Fruit fly (Drosophila melanogaster) whole organism, pupa: ENCODE results near the gene CG14322.
A peak's percentile ranks its signal among the peaks of the same experiment; 100 is the strongest.

Experiments used
- CG10348 ChIP-seq: fragments of 200-800 bp; sonication (Bioruptor generic); IDR thresholded peaks from 2 replicates; pipeline ENCODE4 v1.3.6; 2022; ENCODE audit warnings: missing biosample characterization, missing genetic modification characterization
- CG12605 ChIP-seq: fragments of 200-800 bp; sonication (Bioruptor generic); IDR thresholded peaks from 2 replicates; pipeline ENCODE4 v1.3.6; 2022; ENCODE audit warnings: missing biosample characterization, missing genetic modification characterization
- CG13204 ChIP-seq: fragments of 200-800 bp; sonication (Bioruptor generic); optimal IDR thresholded peaks from 2 replicates; lab custom pipeline; 2018; ENCODE audit warnings: missing biosample characterization, mild to moderate bottlenecking, missing genetic modification characterization, moderate library complexity
- CG14655 ChIP-seq: fragments of 200-800 bp; sonication (Bioruptor generic); optimal IDR thresholded peaks from 3 replicates; lab custom pipeline; 2017; ENCODE audit warnings: mild to moderate bottlenecking, missing biosample characterization, missing genetic modification reagents, missing genetic modification characterization
- CG15710 ChIP-seq: fragments of 200-800 bp; sonication (Bioruptor generic); optimal IDR thresholded peaks from 2 replicates; lab custom pipeline; 2018; ENCODE audit warnings: missing biosample characterization, mild to moderate bottlenecking, missing genetic modification characterization, moderate library complexity
- CG17806 ChIP-seq: fragments of 200-800 bp; sonication (Bioruptor generic); optimal IDR thresholded peaks from 2 replicates; lab custom pipeline; 2018; ENCODE audit warnings: missing biosample characterization, mild to moderate bottlenecking, missing genetic modification characterization, moderate library complexity
- CG32121 ChIP-seq: fragments of 200-800 bp; sonication (Bioruptor generic); IDR thresholded peaks from 2 replicates; pipeline ENCODE4 v1.3.6; 2022; ENCODE audit warnings: missing biosample characterization, missing genetic modification characterization
- CG34367 ChIP-seq: fragments of 200-800 bp; sonication (Bioruptor generic); optimal IDR thresholded peaks from 2 replicates; lab custom pipeline; 2018; ENCODE audit warnings: missing biosample characterization, mild to moderate bottlenecking, missing genetic modification characterization
- CG4496 ChIP-seq: fragments of 200-800 bp; sonication (Bioruptor generic); IDR thresholded peaks from 3 replicates; pipeline ENCODE4 v1.3.6; 2022; ENCODE audit warnings: missing biosample characterization, missing genetic modification characterization
- CG8159 ChIP-seq: fragments of 200-800 bp; sonication (Bioruptor generic); optimal IDR thresholded peaks from 3 replicates; lab custom pipeline; 2018; ENCODE audit warnings: missing biosample characterization, mild to moderate bottlenecking, missing genetic modification characterization, moderate library complexity
- CG8301 ChIP-seq: fragments of 200-800 bp; sonication (Bioruptor generic); optimal IDR thresholded peaks from 2 replicates; lab custom pipeline; 2018; ENCODE audit warnings: missing biosample characterization, mild to moderate bottlenecking, missing genetic modification characterization
- CG9948 ChIP-seq: fragments of 200-800 bp; sonication (Bioruptor generic); optimal IDR thresholded peaks from 2 replicates; lab custom pipeline; 2018; ENCODE audit warnings: missing biosample characterization, mild to moderate bottlenecking, missing genetic modification characterization, moderate library complexity
- D1 ChIP-seq: fragments of 200-800 bp; sonication (Bioruptor generic); optimal IDR thresholded peaks from 2 replicates; lab custom pipeline; 2018; ENCODE audit warnings: missing biosample characterization, mild to moderate bottlenecking, missing genetic modification characterization, moderate library complexity
- EcR ChIP-seq: fragments of 200-800 bp; sonication (Bioruptor generic); optimal IDR thresholded peaks from 3 replicates; lab custom pipeline; 2019; ENCODE audit warnings: missing biosample characterization, missing genetic modification characterization, mild to moderate bottlenecking, moderate library complexity, missing genetic modification reagents
- Ets98B ChIP-seq: fragments of 200-800 bp; sonication (Bioruptor generic); IDR thresholded peaks from 2 replicates; pipeline ENCODE4 v1.3.6; 2022; ENCODE audit warnings: missing biosample characterization, missing genetic modification characterization
- Pif1A ChIP-seq: fragments of 200-800 bp; sonication (Bioruptor generic); optimal IDR thresholded peaks from 3 replicates; lab custom pipeline; 2016; ENCODE audit warnings: missing biosample characterization, missing genetic modification characterization
- Pif1B ChIP-seq: fragments of 200-800 bp; sonication (Bioruptor generic); optimal IDR thresholded peaks from 3 replicates; lab custom pipeline; 2016; ENCODE audit warnings: missing biosample characterization, missing genetic modification characterization
- Snoo ChIP-seq: fragments of 200-800 bp; sonication (Bioruptor generic); optimal IDR thresholded peaks from 3 replicates; lab custom pipeline; 2017; ENCODE audit warnings: missing biosample characterization, mild to moderate bottlenecking, missing genetic modification characterization, inconsistent platforms
- fd96Ca ChIP-seq: fragments of 200-800 bp; sonication (Bioruptor generic); IDR thresholded peaks from 3 replicates; pipeline ENCODE4 v1.3.6; 2022; ENCODE audit warnings: missing biosample characterization, missing genetic modification characterization
- gl ChIP-seq: fragments of 200-800 bp; sonication (Bioruptor generic); optimal IDR thresholded peaks from 2 replicates; lab custom pipeline; 2018; ENCODE audit warnings: missing biosample characterization, mild to moderate bottlenecking, missing genetic modification characterization
- rn ChIP-seq: fragments of 200-800 bp; sonication (Bioruptor generic); IDR thresholded peaks from 2 replicates; pipeline ENCODE4 v1.3.6; 2022; ENCODE audit warnings: missing biosample characterization, missing genetic modification characterization

Gene CG14322

dm6 chr3R:17703024-17703690 is 55.7 kb downstream of the CG14322 start:
- peak; percentile 98 for TF ChIP-seq CG14655 (GFP tag; lab: Kevin White, UChicago)
- peak; percentile 94 for TF ChIP-seq D1 (tag; lab: Kevin White, UChicago)
- peak; percentile 95 for TF ChIP-seq Pif1A (GFP tag; lab: Kevin White, UChicago)
- TF ChIP-seq Snoo (tag; lab: Kevin White, UChicago), result peak; percentile 89
- TF ChIP-seq Pif1B (GFP tag; lab: Kevin White, UChicago), result peak; percentile 95
- TF ChIP-seq CG17806 (tag; lab: Kevin White, UChicago), result peak; percentile 97
- TF ChIP-seq fd96Ca (GFP tag; lab: Robert Waterston, UW), result peak; percentile 51; the same call in 2 of the 3 replicates
- peak; percentile 86 for TF ChIP-seq Ets98B (GFP tag; lab: Robert Waterston, UW)
- TF ChIP-seq CG8301 (tag; lab: Kevin White, UChicago), result peak; percentile 98
- no peak for TF ChIP-seq CG13204 (GFP tag; lab: Kevin White, UChicago)
- TF ChIP-seq gl (tag; lab: Kevin White, UChicago), result peak; percentile 91
- peak; percentile 78 for TF ChIP-seq CG10348 (GFP tag; lab: Robert Waterston, UW)
- TF ChIP-seq rn, result peak; percentile 82
- TF ChIP-seq CG34367, result peak; percentile 90
- peak; percentile 83 for TF ChIP-seq CG12605 (GFP tag; lab: Robert Waterston, UW)
- TF ChIP-seq CG8159, result peak; percentile 98
- peak; percentile 95 for TF ChIP-seq CG15710 (tag; lab: Kevin White, UChicago)
- TF ChIP-seq CG4496 (GFP tag; lab: Robert Waterston, UW), result peak; percentile 88
- peak; percentile 97 for TF ChIP-seq CG9948 (tag; lab: Kevin White, UChicago)
- TF ChIP-seq EcR, result no peak
- peak; percentile 93 for TF ChIP-seq CG32121 (GFP tag; lab: Robert Waterston, UW)

- peak; percentile 100 for TF ChIP-seq CG9948 (tag; lab: Kevin White, UChicago)
- TF ChIP-seq Pif1B (GFP tag; lab: Kevin White, UChicago), result peak; percentile 100
- TF ChIP-seq rn, result peak; percentile 100
- TF ChIP-seq CG32121 (GFP tag; lab: Robert Waterston, UW), result peak; percentile 100
- peak; percentile 100 for TF ChIP-seq CG14655 (GFP tag; lab: Kevin White, UChicago)
- peak; percentile 99 for TF ChIP-seq gl (tag; lab: Kevin White, UChicago)
- TF ChIP-seq CG8159, result peak; percentile 100
- peak; percentile 100 for TF ChIP-seq CG15710 (tag; lab: Kevin White, UChicago)
- peak; percentile 100 for TF ChIP-seq CG4496 (GFP tag; lab: Robert Waterston, UW)
- TF ChIP-seq Pif1A (GFP tag; lab: Kevin White, UChicago), result peak; percentile 100
- peak; percentile 99 for TF ChIP-seq D1 (tag; lab: Kevin White, UChicago)
- TF ChIP-seq CG13204 (GFP tag; lab: Kevin White, UChicago), result peak; percentile 99
- peak; percentile 100 for TF ChIP-seq CG34367
- TF ChIP-seq CG12605 (GFP tag; lab: Robert Waterston, UW), result peak; percentile 99
- TF ChIP-seq CG8301 (tag; lab: Kevin White, UChicago), result peak; percentile 100
- TF ChIP-seq EcR, result peak; percentile 85
- peak; percentile 100 for TF ChIP-seq Ets98B (GFP tag; lab: Robert Waterston, UW)
- TF ChIP-seq CG10348 (GFP tag; lab: Robert Waterston, UW), result peak; percentile 98
- TF ChIP-seq Snoo (tag; lab: Kevin White, UChicago), result peak; percentile 100
- peak; percentile 100 for TF ChIP-seq CG17806 (tag; lab: Kevin White, UChicago)
- peak; percentile 100 for TF ChIP-seq fd96Ca (GFP tag; lab: Robert Waterston, UW)
These were observed 56.4 kb downstream of the CG14322 start for dm6 chr3R:17703691-17704537.

dm6 chr3R:17704538-17704854 is 57.0 kb downstream of the CG14322 start:
- TF ChIP-seq D1 (tag; lab: Kevin White, UChicago), result no peak
- TF ChIP-seq CG32121 (GFP tag; lab: Robert Waterston, UW), result no peak
- peak; percentile 98 for TF ChIP-seq CG13204 (GFP tag; lab: Kevin White, UChicago)
- TF ChIP-seq CG15710 (tag; lab: Kevin White, UChicago), result no peak
- no peak for TF ChIP-seq CG4496 (GFP tag; lab: Robert Waterston, UW)
- TF ChIP-seq CG12605 (GFP tag; lab: Robert Waterston, UW), result no peak
- TF ChIP-seq Snoo (tag; lab: Kevin White, UChicago), result no peak
- no peak for TF ChIP-seq Pif1A (GFP tag; lab: Kevin White, UChicago)
- TF ChIP-seq rn, result no peak
- TF ChIP-seq Pif1B (GFP tag; lab: Kevin White, UChicago), result no peak
- TF ChIP-seq CG8159, result no peak
- peak; percentile 66 for TF ChIP-seq EcR
- no peak for TF ChIP-seq CG34367
- no peak for TF ChIP-seq fd96Ca (GFP tag; lab: Robert Waterston, UW)

dm6 chr3R:17705140-17705539 is 57.7 kb downstream of the CG14322 start:
- TF ChIP-seq CG9948 (tag; lab: Kevin White, UChicago) (no peak), rn (no peak), gl (tag; lab: Kevin White, UChicago) (no peak), D1 (tag; lab: Kevin White, UChicago) (no peak), CG4496 (GFP tag; lab: Robert Waterston, UW) (no peak), CG10348 (GFP tag; lab: Robert Waterston, UW) (no peak), CG15710 (tag; lab: Kevin White, UChicago) (no peak), Pif1A (GFP tag; lab: Kevin White, UChicago) (no peak), CG8301 (tag; lab: Kevin White, UChicago) (no peak), CG34367 (no peak)
